Worm (Caenorhabditis elegans): Measurements from ENCODE around the gene pqn-41.

Gene pqn-41

DNA sequence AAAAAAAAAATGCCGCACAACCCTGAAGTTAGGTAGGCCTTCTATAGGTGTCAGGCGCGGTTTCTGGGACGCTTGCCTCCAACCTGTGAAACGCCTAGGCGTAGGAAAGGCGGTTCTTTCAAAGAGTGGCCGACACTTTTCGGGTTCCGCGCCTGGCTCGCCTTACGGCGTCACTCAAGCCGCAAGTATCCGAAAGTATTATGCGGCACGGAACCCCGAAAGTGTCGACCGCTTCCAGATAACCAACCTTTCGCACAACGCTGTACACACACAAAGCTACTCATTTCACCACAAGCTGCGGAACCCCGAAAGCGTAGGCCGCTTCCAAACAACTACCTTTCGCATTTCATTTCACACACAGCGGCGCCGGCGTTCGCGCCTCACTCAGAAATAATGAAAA is 57.4 kb downstream of the pqn-41 start:
- TF ChIP-seq nhr-237 (tag; optimal IDR thresholded peaks at IDR 0.05) (no peak), set-16 (GFP tag; IDR thresholded peaks at IDR 0.05) (peak; percentile 36; the same call in 1 of the 2 replicates), zfp-3 (GFP tag; conservative IDR thresholded peaks at IDR 0.05) (no peak), mxl-3 (GFP tag; optimal IDR thresholded peaks at IDR 0.05) (no peak), lim-7 (GFP tag; IDR thresholded peaks at IDR 0.05) (0 out of 2 replicates have a peak, but pooled peaks have one; percentile 56), egl-43 (GFP tag; IDR thresholded peaks at IDR 0.05) (0 out of 2 replicates have a peak, but pooled peaks have one; percentile 27), cey-2 (tag; optimal IDR thresholded peaks at IDR 0.05; ENCODE audit: borderline replicate concordance, insufficient read depth) (no peak), F10B5.3 (tag; optimal IDR thresholded peaks at IDR 0.05) (no peak)

- TF ChIP-seq ceh-28 (tag; optimal IDR thresholded peaks at IDR 0.05) = peak; percentile 83
These were observed 59.4 kb downstream of the pqn-41 start for ce11 chrIII:1965161-1965560.

DNA sequence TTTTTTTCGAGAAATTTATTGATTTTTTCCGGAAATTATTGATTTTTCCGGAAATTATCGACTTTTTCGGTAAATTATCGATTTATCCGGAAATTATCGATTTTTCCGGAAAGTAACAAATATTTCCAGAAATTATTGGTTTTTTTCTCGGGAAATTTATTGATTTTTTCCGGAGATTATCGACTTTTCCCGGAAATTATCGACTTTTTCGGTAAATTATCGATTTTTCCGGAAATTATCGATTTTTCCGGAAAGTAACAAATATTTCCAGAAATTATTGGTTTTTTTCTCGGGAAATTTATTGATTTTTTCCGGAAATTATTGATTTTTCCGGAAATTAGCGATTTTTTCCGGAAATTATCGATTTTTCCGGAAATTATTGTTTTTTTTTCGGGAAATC is 59.8 kb downstream of the pqn-41 start:
- TF ChIP-seq ceh-28 (tag; optimal IDR thresholded peaks at IDR 0.05) = peak; percentile 67

ce11 chrIII:1969802-1970201 is 64.0 kb downstream of the pqn-41 start, which contains the start of gene moa-1:
Gene moa-1, minus strand, starts transcription at chrIII:1969902.
- TF ChIP-seq T20F7.1 (GFP tag; optimal IDR thresholded peaks at IDR 0.05) = no peak
- no peak for TF ChIP-seq nhr-76 (tag; optimal IDR thresholded peaks at IDR 0.05)
- TF ChIP-seq spr-3 (GFP tag; optimal IDR thresholded peaks at IDR 0.05) = no peak
- TF ChIP-seq nhr-77 (tag; optimal IDR thresholded peaks at IDR 0.05) = no peak

- no peak for TF ChIP-seq T26A8.4 (GFP tag; IDR thresholded peaks at IDR 0.05)
- peak in 1 of 2 experiments; percentile 12 for TF ChIP-seq unc-62 (GFP tag; optimal IDR thresholded peaks at IDR 0.05 in 1 of 2)
- TF ChIP-seq unc-62 (tag; optimal IDR thresholded peaks at IDR 0.05) = no peak
These were observed 64.7 kb downstream of the pqn-41 start, which contains the start of gene R155.5 for ce11 chrIII:1970433-1970832. Gene R155.5, minus strand, starts transcription at chrIII:1970533.

- TF ChIP-seq set-16 (GFP tag; IDR thresholded peaks at IDR 0.05) (peak; percentile 73), ceh-20 (GFP tag; IDR thresholded peaks at IDR 0.05) (no peak), Y105C5A.15 (GFP tag; IDR thresholded peaks at IDR 0.05) (no peak), egl-43 (GFP tag; IDR thresholded peaks at IDR 0.05) (peak; percentile 52; the same call in 1 of the 2 replicates)
These were observed 70.2 kb downstream of the pqn-41 start for ce11 chrIII:1975992-1976391.

DNA sequence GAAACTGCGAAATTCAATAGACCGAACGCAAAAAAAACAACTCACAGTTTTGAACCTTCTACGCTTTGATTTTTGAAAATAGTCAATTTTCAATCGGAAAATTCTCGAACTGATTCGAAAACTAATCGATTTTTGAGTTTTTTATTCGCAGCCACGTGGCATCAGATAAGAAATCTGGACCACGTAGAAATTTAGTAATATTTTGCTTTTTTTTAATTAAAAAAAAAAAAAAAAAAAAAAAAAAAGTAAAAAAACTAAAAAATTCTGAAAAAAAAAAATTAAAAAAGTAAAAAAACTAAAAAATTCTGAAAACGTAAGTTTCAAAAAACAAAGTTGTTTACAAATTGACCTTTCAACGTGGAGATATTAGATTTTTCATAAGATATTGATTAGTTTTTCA is 70.9 kb downstream of the pqn-41 start, which contains the start of gene R155.3:
Gene R155.3 (minus strand): TSS at position 101 of the 400 bp plus-strand sequence.
- TF ChIP-seq daf-12 (tag; optimal IDR thresholded peaks at IDR 0.05) (no peak), R02D3.7 (tag; optimal IDR thresholded peaks at IDR 0.05) (no peak), sdz-12 (GFP tag; optimal IDR thresholded peaks at IDR 0.05) (no peak), T26A8.4 (GFP tag; IDR thresholded peaks at IDR 0.05) (no peak), ceh-20 (GFP tag; IDR thresholded peaks at IDR 0.05) (no peak), aha-1 (tag) (no peak), lin-29 (GFP tag; IDR thresholded peaks at IDR 0.05) (no peak), lin-39 (tag; optimal IDR thresholded peaks at IDR 0.05) (no peak), ztf-11 (tag; optimal IDR thresholded peaks at IDR 0.05) (no peak), spr-3 (GFP tag; optimal IDR thresholded peaks at IDR 0.05) (no peak), spr-1 (tag; optimal IDR thresholded peaks at IDR 0.05) (no peak)

DNA sequence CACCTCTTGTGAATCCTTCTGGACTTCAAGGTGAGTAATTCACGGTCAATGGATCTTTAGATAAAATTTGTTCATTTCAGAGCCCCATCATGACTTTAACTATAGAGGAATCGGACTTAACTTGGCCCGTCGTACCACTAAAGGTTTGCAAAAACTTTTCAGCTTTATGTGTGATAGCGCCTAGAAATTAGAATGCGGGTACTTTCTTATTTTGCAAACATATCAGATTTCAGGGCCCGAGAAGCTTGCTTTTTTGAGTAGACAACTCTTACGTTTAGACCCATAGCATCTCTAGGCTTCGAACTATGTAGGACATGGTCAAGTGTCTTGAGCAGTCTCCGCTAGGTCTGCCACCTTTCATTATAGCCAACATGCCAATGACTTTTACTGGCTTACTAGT is 71.7 kb downstream of the pqn-41 start:
- TF ChIP-seq aha-1 (tag) = peak; percentile 17
- peak in 1 of 2 experiments; percentile 96 for TF ChIP-seq unc-62 (GFP tag; optimal IDR thresholded peaks at IDR 0.05 in 1 of 2)
- no peak for TF ChIP-seq unc-62 (tag; optimal IDR thresholded peaks at IDR 0.05)
- TF ChIP-seq nhr-102 (tag; optimal IDR thresholded peaks at IDR 0.05) = no peak
